Worm (Caenorhabditis elegans): ENCODE results near the gene W05E10.1.
A peak's percentile ranks its signal among the peaks of the same experiment; 100 is the strongest.

The W05E10.1 gene

DNA sequence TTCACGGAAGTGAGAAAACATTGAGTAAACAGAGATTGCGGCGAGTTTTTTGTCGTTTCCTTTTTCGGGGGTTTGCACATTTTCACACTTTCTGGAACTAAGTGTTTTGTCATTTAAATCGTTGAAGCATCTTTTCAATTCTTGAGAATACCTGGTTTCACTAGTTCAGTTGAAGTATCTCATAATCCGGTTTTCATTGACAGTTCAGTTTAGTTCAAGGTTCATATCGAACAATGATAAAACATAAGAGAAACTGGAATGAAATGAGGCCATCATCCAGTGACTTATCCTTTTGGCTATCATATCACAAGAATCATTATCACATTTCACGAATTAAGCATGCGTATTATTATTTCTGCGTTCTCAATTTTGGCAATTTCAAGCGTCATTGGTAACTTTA, 24.3 kb downstream of the W05E10.1 start, which contains the start of gene F46F3.3:
F46F3.3 (plus strand) TSS at position 301 of the 400 bp plus-strand sequence.
- TF ChIP-seq fkh-10 (GFP tag; optimal IDR thresholded peaks at IDR 0.05): no peak
- no peak for TF ChIP-seq tbx-2 (tag; optimal IDR thresholded peaks at IDR 0.05)
- no peak for TF ChIP-seq ceh-9 (tag; optimal IDR thresholded peaks at IDR 0.05)
- TF ChIP-seq che-1 (tag; optimal IDR thresholded peaks at IDR 0.05): no peak
- TF ChIP-seq gmeb-2 (tag; optimal IDR thresholded peaks at IDR 0.05): no peak
- no peak for TF ChIP-seq pax-1 (tag; optimal IDR thresholded peaks at IDR 0.05)

- no peak for TF ChIP-seq ceh-34 (tag; optimal IDR thresholded peaks at IDR 0.05)
- no peak for TF ChIP-seq gmeb-2 (tag; optimal IDR thresholded peaks at IDR 0.05)
- no peak for TF ChIP-seq hlh-8 (tag; optimal IDR thresholded peaks at IDR 0.05)
- no peak for TF ChIP-seq pat-9 (tag; optimal IDR thresholded peaks at IDR 0.05)
- no peak for TF ChIP-seq ceh-31 (tag; optimal IDR thresholded peaks at IDR 0.05)
- TF ChIP-seq ceh-19 (GFP tag; optimal IDR thresholded peaks at IDR 0.05): no peak
- TF ChIP-seq nfya-1 (tag; optimal IDR thresholded peaks at IDR 0.05): peak; percentile 71
- TF ChIP-seq unc-55 (GFP tag; optimal IDR thresholded peaks at IDR 0.05): no peak
- no peak for TF ChIP-seq elt-4 (tag; optimal IDR thresholded peaks at IDR 0.05)
- peak; percentile 63 for TF ChIP-seq pha-2 (tag; optimal IDR thresholded peaks at IDR 0.05)
Measured at ce11 chrV:11664875-11665384, 26.6 kb downstream of the W05E10.1 start, which contains the start of gene ceh-27. Gene ceh-27, minus strand, starts transcription at chrV:11665102.

ce11 chrV:11660566-11660965, 30.9 kb downstream of the W05E10.1 start:
- TF ChIP-seq odd-2 (tag; optimal IDR thresholded peaks at IDR 0.05) (no peak), pros-1 (tag; optimal IDR thresholded peaks at IDR 0.05) (no peak), tbx-2 (tag; optimal IDR thresholded peaks at IDR 0.05) (peak; percentile 39), dve-1 (tag; optimal IDR thresholded peaks at IDR 0.05) (no peak), pha-2 (tag; optimal IDR thresholded peaks at IDR 0.05) (peak; percentile 43), tbx-7 (tag; optimal IDR thresholded peaks at IDR 0.05) (no peak), fkh-6 (tag; optimal IDR thresholded peaks at IDR 0.05) (no peak)

DNA sequence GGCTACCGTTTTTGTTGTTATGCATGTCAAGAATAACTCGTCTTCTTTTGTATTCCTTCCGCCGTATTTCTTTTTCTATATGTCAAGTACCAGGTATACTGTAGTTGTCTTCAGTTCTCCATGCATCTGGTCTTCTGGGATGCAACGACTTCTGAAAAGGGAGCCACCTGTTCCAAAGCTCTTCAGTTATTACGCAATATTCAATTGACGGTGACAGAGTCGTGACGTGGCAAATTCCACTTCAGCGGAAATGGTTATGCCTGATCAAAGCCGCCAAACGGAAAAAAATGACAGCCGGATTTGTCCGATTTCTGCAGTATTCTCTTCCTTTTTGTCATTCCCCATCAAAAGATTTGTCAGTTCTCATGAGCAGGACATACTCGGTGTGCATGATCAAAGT, 35.0 kb downstream of the W05E10.1 start:
- TF ChIP-seq gmeb-2 (tag; optimal IDR thresholded peaks at IDR 0.05) (no peak), dmd-4 (tag; optimal IDR thresholded peaks at IDR 0.05; ENCODE audit: borderline replicate concordance) (no peak), K09A11.1 (tag; optimal IDR thresholded peaks at IDR 0.05; ENCODE audit: insufficient read depth) (no peak), pqm-1 (tag; optimal IDR thresholded peaks at IDR 0.05) (no peak), fkh-10 (GFP tag; optimal IDR thresholded peaks at IDR 0.05) (no peak), ceh-34 (tag; optimal IDR thresholded peaks at IDR 0.05) (no peak)

DNA sequence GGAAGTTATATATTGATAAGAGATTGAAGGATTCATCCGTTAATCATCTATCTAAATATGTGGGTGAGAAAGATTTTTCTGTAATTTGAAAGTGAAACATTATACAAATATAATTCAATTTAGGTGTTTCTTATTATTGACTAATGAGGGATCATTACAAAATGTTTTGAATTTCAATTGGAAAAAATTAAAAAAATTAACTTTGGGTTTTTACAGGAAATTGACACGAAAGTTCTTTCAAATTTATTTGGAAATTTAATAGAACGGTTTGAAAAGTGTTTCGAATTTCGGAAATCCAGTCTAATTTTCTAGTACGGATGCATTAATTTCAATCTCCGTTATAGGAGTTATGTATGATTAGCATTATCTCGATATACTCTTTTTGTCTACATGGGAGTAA, 38.4 kb downstream of the W05E10.1 start:
- no peak for TF ChIP-seq fax-1 (tag; optimal IDR thresholded peaks at IDR 0.05)
- no peak for TF ChIP-seq ceh-48 (tag; optimal IDR thresholded peaks at IDR 0.05)
- no peak for TF ChIP-seq fkh-6 (tag; optimal IDR thresholded peaks at IDR 0.05)
- TF ChIP-seq ceh-18 (tag; optimal IDR thresholded peaks at IDR 0.05): no peak
- no peak for TF ChIP-seq ceh-9 (tag; optimal IDR thresholded peaks at IDR 0.05)
- TF ChIP-seq hlh-6 (tag; optimal IDR thresholded peaks at IDR 0.05): no peak
- TF ChIP-seq hlh-8 (tag; optimal IDR thresholded peaks at IDR 0.05): no peak
- TF ChIP-seq lin-11 (tag; optimal IDR thresholded peaks at IDR 0.05): no peak
- no peak for TF ChIP-seq F13H6.1 (tag; optimal IDR thresholded peaks at IDR 0.05)
- no peak for TF ChIP-seq tbx-2 (tag; optimal IDR thresholded peaks at IDR 0.05)
- TF ChIP-seq gmeb-2 (tag; optimal IDR thresholded peaks at IDR 0.05): no peak
- TF ChIP-seq nfya-1 (tag; optimal IDR thresholded peaks at IDR 0.05): no peak
- no peak for TF ChIP-seq nhr-232 (tag; optimal IDR thresholded peaks at IDR 0.05)

DNA sequence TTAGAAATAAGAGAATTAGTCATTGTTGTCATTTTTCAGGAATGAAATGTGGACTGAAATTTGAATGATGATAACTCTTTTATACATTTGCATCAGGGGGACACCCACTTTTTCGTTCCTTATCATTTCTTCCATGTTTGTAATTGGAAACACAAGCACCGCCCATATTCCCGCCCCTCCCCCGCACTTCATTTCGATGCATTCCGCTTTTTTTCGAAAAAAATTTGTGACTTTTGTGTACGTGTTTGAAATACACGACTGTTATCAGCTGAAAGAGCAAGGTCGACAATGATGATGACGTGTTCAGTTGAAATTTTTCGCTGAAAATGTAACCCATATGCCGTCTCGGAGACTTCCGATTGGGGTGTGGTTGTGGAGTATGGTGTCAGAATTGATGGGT, 40.8 kb downstream of the W05E10.1 start, which contains the start of gene zip-10:
zip-10 (minus strand) TSS at position 43 of the 400 bp plus-strand sequence.
- no peak for TF ChIP-seq fkh-10 (GFP tag; optimal IDR thresholded peaks at IDR 0.05)
- no peak for TF ChIP-seq ceh-30 (tag; optimal IDR thresholded peaks at IDR 0.05)
- no peak for TF ChIP-seq madf-2 (tag; optimal IDR thresholded peaks at IDR 0.05)
- no peak for TF ChIP-seq zip-5 (tag; optimal IDR thresholded peaks at IDR 0.05)
- no peak for TF ChIP-seq pros-1 (tag; optimal IDR thresholded peaks at IDR 0.05)
- no peak for TF ChIP-seq eyg-1 (tag; optimal IDR thresholded peaks at IDR 0.05)
- no peak for TF ChIP-seq rnt-1 (tag; optimal IDR thresholded peaks at IDR 0.05)
- no peak for TF ChIP-seq K09A11.1 (tag; optimal IDR thresholded peaks at IDR 0.05; ENCODE audit: insufficient read depth)
- no peak for TF ChIP-seq sdc-2 (tag; optimal IDR thresholded peaks at IDR 0.05)
- no peak for TF ChIP-seq C38D4.7 (GFP tag; optimal IDR thresholded peaks at IDR 0.05)
- no peak for TF ChIP-seq ref-2 (tag; optimal IDR thresholded peaks at IDR 0.05)
- no peak for TF ChIP-seq hlh-13 (GFP tag; optimal IDR thresholded peaks at IDR 0.05)
- TF ChIP-seq ceh-45 (GFP tag; IDR thresholded peaks at IDR 0.05): no peak
- TF ChIP-seq pat-9 (tag; optimal IDR thresholded peaks at IDR 0.05): no peak
- no peak for TF ChIP-seq elt-2 (tag; optimal IDR thresholded peaks at IDR 0.05)
- no peak for TF ChIP-seq pha-4 (tag; optimal IDR thresholded peaks at IDR 0.05)
- no peak for TF ChIP-seq ceh-48 (tag; optimal IDR thresholded peaks at IDR 0.05)

Measured in whole organism, late embryonic.